Worm (Caenorhabditis elegans) whole organism, L2 larva: ENCODE results near the gene F47G9.6.

ENCODE experiments used
- dmd-4 ChIP-seq: sonication (generic microtip); optimal IDR thresholded peaks from 2 replicates; lab custom pipeline; 2017; ENCODE audit warnings: missing biosample characterization, missing genetic modification characterization
- egl-27 ChIP-seq: sonication (generic microtip); optimal IDR thresholded peaks from 3 replicates; lab custom pipeline; 2017; ENCODE audit warnings: missing biosample characterization, missing genetic modification reagents, missing genetic modification characterization
- nhr-10 ChIP-seq: sonication (generic microtip); optimal IDR thresholded peaks from 2 replicates; lab custom pipeline; 2017; ENCODE audit warnings: missing biosample characterization, missing genetic modification characterization
- nhr-25 ChIP-seq: fragments of 150-350 bp; sonication (generic microtip); optimal IDR thresholded peaks from 3 replicates; lab custom pipeline; 2014; ENCODE audit warnings: missing biosample characterization, missing genetic modification characterization
- sem-4 ChIP-seq: fragments of 150-350 bp; optimal IDR thresholded peaks from 2 replicates; lab custom pipeline; 2014; ENCODE audit warnings: missing biosample characterization, missing genetic modification reagents, missing genetic modification characterization

DNA sequence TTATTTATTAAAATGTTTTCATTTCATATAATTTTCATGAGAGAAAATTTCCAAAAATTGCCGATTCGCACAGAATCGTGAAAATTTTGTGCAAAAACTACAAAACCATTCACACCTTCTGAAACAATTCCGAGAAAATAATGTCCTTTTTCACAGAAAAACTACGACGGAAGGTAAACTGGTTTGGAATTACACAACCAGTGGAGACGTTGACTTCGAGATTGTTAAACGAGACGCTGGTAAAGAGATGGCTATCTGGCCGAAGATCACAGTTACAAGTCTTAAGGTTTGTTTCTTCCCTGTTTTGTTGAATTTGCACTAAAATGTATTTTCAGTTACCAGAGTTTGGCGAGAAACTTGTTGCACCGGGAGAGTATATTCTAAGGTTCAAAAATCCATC is 16.3 kb upstream of the F47G9.6 start:
- TF ChIP-seq egl-27 (tag; lab: Kevin White, UChicago): no peak
- TF ChIP-seq nhr-25: peak; percentile 9
- TF ChIP-seq dmd-4 (tag; lab: Kevin White, UChicago): no peak
- no peak for TF ChIP-seq nhr-10 (tag; lab: Kevin White, UChicago)
- TF ChIP-seq sem-4 (tag; lab: Kevin White, UChicago): no peak
